Fruit fly (Drosophila melanogaster): ENCODE results near the gene Myo31DF.

- no peak for TF ChIP-seq ovo (GFP tag; optimal IDR thresholded peaks at IDR 0.05)
- no peak for TF ChIP-seq Hr96 (GFP tag; optimal IDR thresholded peaks at IDR 0.05)
These were observed 48.1 kb upstream of the Myo31DF start for dm6 chr2L:10554676-10555075.
